Worm (Caenorhabditis elegans) whole organism, late embryonic: Measurements from ENCODE around the gene T28A11.18.

ENCODE experiments used
- C38D4.7 ChIP-seq: fragments of 200-800 bp; sonication (Bioruptor generic); optimal IDR thresholded peaks from 2 replicates; lab custom pipeline; 2018; ENCODE audit warnings: mild to moderate bottlenecking, missing genetic modification characterization, moderate library complexity, missing compliant biosample characterization
- ama-1 ChIP-seq: fragments of 150-350 bp; optimal IDR thresholded peaks from 2 replicates; lab custom pipeline; 2014
- hlh-30 ChIP-seq: sonication (generic microtip); optimal IDR thresholded peaks from 2 replicates; lab custom pipeline; 2017; ENCODE audit warnings: antibody characterized with exemption, missing genetic modification characterization, missing compliant biosample characterization; ENCODE audit not compliant: insufficient read depth
- pqm-1 ChIP-seq: sonication (generic microtip); optimal IDR thresholded peaks from 2 replicates; lab custom pipeline; 2016; ENCODE audit warnings: missing genetic modification characterization, missing compliant biosample characterization
- pros-1 ChIP-seq: fragments of 150-350 bp; optimal IDR thresholded peaks from 2 replicates; lab custom pipeline; 2014; ENCODE audit warnings: missing biosample characterization, missing genetic modification reagents, missing genetic modification characterization

ce11 chrV:3299437-3299836 is 31.6 kb upstream of the T28A11.18 start:
- TF ChIP-seq C38D4.7 (GFP tag; lab: Kevin White, UChicago) (no peak), pqm-1 (tag; lab: Kevin White, UChicago) (no peak), hlh-30 (tag; lab: Kevin White, UChicago) (no peak), ama-1 (lab: Kevin White, UChicago) (no peak), pros-1 (tag; lab: Kevin White, UChicago) (no peak)
